Fruit fly (Drosophila melanogaster): ENCODE measurements around the gene Cp38.

dm6 chrX:8489048-8489447 lies 7.4 kb downstream of the Cp38 start, which contains the start of gene CG33181:
- TF ChIP-seq pan (optimal IDR thresholded peaks at IDR 0.05) (no peak), N (GFP tag; optimal IDR thresholded peaks at IDR 0.05) (no peak), h (GFP tag; optimal IDR thresholded peaks at IDR 0.05) (no peak), jim (GFP tag; optimal IDR thresholded peaks at IDR 0.05) (no peak), Dfd (GFP tag; optimal IDR thresholded peaks at IDR 0.05) (no peak), GATAd (GFP tag; optimal IDR thresholded peaks at IDR 0.05) (no peak), psq (GFP tag; optimal IDR thresholded peaks at IDR 0.05) (no peak), Abd-B (GFP tag; optimal IDR thresholded peaks at IDR 0.05) (no peak), OdsH (GFP tag; optimal IDR thresholded peaks at IDR 0.05) (no peak), Hr83 (GFP tag; optimal IDR thresholded peaks at IDR 0.05; ENCODE audit: poor library complexity, severe bottlenecking) (no peak), fru (GFP tag; optimal IDR thresholded peaks at IDR 0.05) (no peak), HLH106 (tag; optimal IDR thresholded peaks at IDR 0.05) (no peak)

Data from whole organism, wandering third instar larva.